Fruit fly (Drosophila melanogaster) whole organism, embryonic: Measurements from ENCODE around the gene CG7565.

Experiments used
- BtbVII ChIP-seq: fragments of 200-800 bp; sonication (Bioruptor generic); optimal IDR thresholded peaks from 3 replicates; lab custom pipeline; 2017; ENCODE audit warnings: missing biosample characterization, mild to moderate bottlenecking, missing genetic modification characterization
- C15 ChIP-seq: fragments of 200-800 bp; sonication (Bioruptor generic); IDR thresholded peaks from 3 replicates; pipeline ENCODE4 v1.3.6; 2022; ENCODE audit warnings: missing biosample characterization, missing genetic modification characterization
- CG10274 ChIP-seq: fragments of 200-800 bp; sonication (Bioruptor generic); optimal IDR thresholded peaks from 3 replicates; lab custom pipeline; 2017; ENCODE audit warnings: missing biosample characterization, mild to moderate bottlenecking, missing genetic modification characterization
- CG10321 ChIP-seq: fragments of 200-800 bp; sonication (Bioruptor generic); IDR thresholded peaks from 2 replicates; pipeline ENCODE4 v1.3.6; 2022; ENCODE audit warnings: missing biosample characterization, missing genetic modification characterization
- CG10543 ChIP-seq: fragments of 200-800 bp; sonication (Bioruptor generic); optimal IDR thresholded peaks from 3 replicates; lab custom pipeline; 2017; ENCODE audit warnings: missing biosample characterization, mild to moderate bottlenecking, missing genetic modification characterization, moderate library complexity
- CG10959 ChIP-seq: fragments of 200-800 bp; sonication (Bioruptor generic); IDR thresholded peaks from 2 replicates; pipeline ENCODE4 v1.3.6; 2022; ENCODE audit warnings: missing biosample characterization, missing genetic modification characterization
- CG12155 ChIP-seq: fragments of 200-800 bp; sonication (Bioruptor generic); optimal IDR thresholded peaks from 3 replicates; lab custom pipeline; 2016; ENCODE audit warnings: missing biosample characterization, missing genetic modification characterization
- CG15479 ChIP-seq: fragments of 200-800 bp; sonication (Bioruptor generic); optimal IDR thresholded peaks from 3 replicates; lab custom pipeline; 2019; ENCODE audit warnings: missing biosample characterization, mild to moderate bottlenecking, missing genetic modification characterization, moderate library complexity
- CG17568 ChIP-seq: fragments of 200-800 bp; sonication (Bioruptor generic); optimal IDR thresholded peaks from 2 replicates; lab custom pipeline; 2018; ENCODE audit warnings: missing biosample characterization, mild to moderate bottlenecking, missing genetic modification characterization, moderate library complexity
- CG18011 ChIP-seq: fragments of 200-800 bp; sonication (Bioruptor generic); optimal IDR thresholded peaks from 2 replicates; lab custom pipeline; 2017; ENCODE audit warnings: missing biosample characterization, missing genetic modification characterization, mild to moderate bottlenecking, moderate library complexity, missing genotype
- CG31224 ChIP-seq: fragments of 200-800 bp; sonication (Bioruptor generic); IDR thresholded peaks from 2 replicates; pipeline ENCODE4 v1.3.6; 2022; ENCODE audit warnings: missing biosample characterization, missing genetic modification characterization
- CG3407 ChIP-seq: fragments of 200-800 bp; sonication (Bioruptor generic); optimal IDR thresholded peaks from 2 replicates; lab custom pipeline; 2018; ENCODE audit warnings: missing biosample characterization, mild to moderate bottlenecking, missing genetic modification characterization
- CG43689 ChIP-seq: fragments of 200-800 bp; sonication (Bioruptor generic); IDR thresholded peaks from 2 replicates; pipeline ENCODE4 v1.3.6; 2022; ENCODE audit warnings: missing biosample characterization, missing genetic modification characterization
- CG4424 ChIP-seq: fragments of 200-800 bp; sonication (Bioruptor generic); optimal IDR thresholded peaks from 3 replicates; lab custom pipeline; 2016; ENCODE audit warnings: missing biosample characterization, missing genetic modification characterization
- CG4707 ChIP-seq: fragments of 200-800 bp; sonication (Bioruptor generic); optimal IDR thresholded peaks from 2 replicates; lab custom pipeline; 2018; ENCODE audit warnings: missing biosample characterization, mild to moderate bottlenecking, missing genetic modification characterization, moderate library complexity
- CG6272 ChIP-seq: fragments of 200-800 bp; sonication (Bioruptor generic); IDR thresholded peaks from 2 replicates; pipeline ENCODE4 v1.3.6; 2022; ENCODE audit warnings: missing biosample characterization, missing genetic modification characterization
- CG7839 ChIP-seq: fragments of 200-800 bp; sonication (Bioruptor generic); optimal IDR thresholded peaks from 3 replicates; lab custom pipeline; 2018; ENCODE audit warnings: missing biosample characterization, mild to moderate bottlenecking, missing genetic modification characterization, moderate library complexity
- CG7963 ChIP-seq: fragments of 200-800 bp; sonication (Bioruptor generic); IDR thresholded peaks from 3 replicates; pipeline ENCODE4 v1.3.6; 2022; ENCODE audit warnings: missing biosample characterization, missing genetic modification characterization; ENCODE audit not compliant: partially characterized antibody
- CG9727 ChIP-seq: fragments of 200-800 bp; sonication (Bioruptor generic); optimal IDR thresholded peaks from 3 replicates; lab custom pipeline; 2017; ENCODE audit warnings: missing biosample characterization, mild to moderate bottlenecking, missing genetic modification characterization
- CG9817 ChIP-seq: fragments of 200-800 bp; sonication (Bioruptor generic); optimal IDR thresholded peaks from 2 replicates; lab custom pipeline; 2018; ENCODE audit warnings: missing biosample characterization, mild to moderate bottlenecking, missing genetic modification characterization, moderate library complexity
- CG9876 ChIP-seq: fragments of 200-800 bp; sonication (Bioruptor generic); optimal IDR thresholded peaks from 2 replicates; lab custom pipeline; 2016; ENCODE audit warnings: missing biosample characterization, missing genetic modification characterization
- CHES-1-like ChIP-seq: fragments of 200-800 bp; sonication (Bioruptor generic); optimal IDR thresholded peaks from 2 replicates; lab custom pipeline; 2016; ENCODE audit warnings: missing biosample characterization, missing genetic modification characterization
- CoRest ChIP-seq: fragments of 200-800 bp; sonication (Bioruptor generic); optimal IDR thresholded peaks from 3 replicates; lab custom pipeline; 2018; ENCODE audit warnings: missing biosample characterization, mild to moderate bottlenecking, missing genetic modification characterization, moderate library complexity
- Dek ChIP-seq: fragments of 200-800 bp; sonication (Bioruptor generic); optimal IDR thresholded peaks from 3 replicates; lab custom pipeline; 2019; ENCODE audit warnings: missing biosample characterization, mild to moderate bottlenecking, missing genetic modification characterization, moderate library complexity
- HLH54F ChIP-seq: fragments of 200-800 bp; sonication (Bioruptor generic); optimal IDR thresholded peaks from 3 replicates; lab custom pipeline; 2016; ENCODE audit warnings: missing biosample characterization, missing genetic modification characterization
- HmgZ ChIP-seq: fragments of 200-800 bp; sonication (Bioruptor generic); optimal IDR thresholded peaks from 2 replicates; lab custom pipeline; 2018; ENCODE audit warnings: missing biosample characterization, mild to moderate bottlenecking, missing genetic modification characterization
- Hr3 ChIP-seq: fragments of 200-800 bp; sonication (Bioruptor generic); optimal IDR thresholded peaks from 3 replicates; lab custom pipeline; 2016; ENCODE audit warnings: missing biosample characterization, missing genetic modification characterization
- Hr78 ChIP-seq, 2 experiments: fragments of 200-800 bp in 1 of 2; fragments of >200 bp in 1 of 2; sonication (Bioruptor generic) in 1 of 2; optimal IDR thresholded peaks; 2 replicates each; lab custom pipeline; 2017 to 2019; ENCODE audit warnings: missing biosample characterization in 2 of 2, missing genetic modification characterization in 2 of 2, mild to moderate bottlenecking in 1 of 2, moderate library complexity in 1 of 2
- Max ChIP-seq: fragments of 200-800 bp; sonication (Bioruptor generic); optimal IDR thresholded peaks from 2 replicates; lab custom pipeline; 2016; ENCODE audit warnings: missing biosample characterization, mild to moderate bottlenecking, missing genetic modification characterization
- Ssrp ChIP-seq: fragments of 200-800 bp; sonication (Bioruptor generic); optimal IDR thresholded peaks from 2 replicates; lab custom pipeline; 2018; ENCODE audit warnings: missing biosample characterization, mild to moderate bottlenecking, missing genetic modification characterization, moderate library complexity
- abd-A ChIP-seq: fragments of 200-800 bp; sonication (Bioruptor generic); optimal IDR thresholded peaks from 3 replicates; lab custom pipeline; 2019; ENCODE audit warnings: missing biosample characterization, mild to moderate bottlenecking, missing genetic modification characterization, moderate library complexity
- al ChIP-seq: fragments of 200-800 bp; sonication (Bioruptor generic); IDR thresholded peaks from 2 replicates; pipeline ENCODE4 v1.3.6; 2022; ENCODE audit warnings: missing biosample characterization, missing genetic modification characterization
- cg ChIP-seq: fragments of 200-800 bp; sonication (Bioruptor generic); optimal IDR thresholded peaks from 3 replicates; lab custom pipeline; 2019; ENCODE audit warnings: missing biosample characterization, mild to moderate bottlenecking, missing genetic modification characterization, moderate library complexity
- corto ChIP-seq: fragments of 200-800 bp; sonication (Bioruptor generic); optimal IDR thresholded peaks from 2 replicates; lab custom pipeline; 2016; ENCODE audit warnings: missing biosample characterization, mild to moderate bottlenecking, missing genetic modification characterization, moderate library complexity
- dati ChIP-seq: fragments of 200-800 bp; sonication (Bioruptor generic); IDR thresholded peaks from 2 replicates; pipeline ENCODE4 v1.3.6; 2022; ENCODE audit warnings: missing biosample characterization, missing genetic modification characterization
- dmrt11E ChIP-seq: fragments of 200-800 bp; sonication (Bioruptor generic); optimal IDR thresholded peaks from 3 replicates; lab custom pipeline; 2018; ENCODE audit warnings: missing biosample characterization, mild to moderate bottlenecking, missing genetic modification characterization, moderate library complexity
- fd96Cb ChIP-seq: fragments of 200-800 bp; sonication (Bioruptor generic); optimal IDR thresholded peaks from 2 replicates; lab custom pipeline; 2018; ENCODE audit warnings: missing biosample characterization, mild to moderate bottlenecking, missing genetic modification characterization, moderate library complexity
- gcm ChIP-seq: fragments of 200-800 bp; sonication (Bioruptor generic); optimal IDR thresholded peaks from 2 replicates; lab custom pipeline; 2019; ENCODE audit warnings: missing biosample characterization, mild to moderate bottlenecking, missing genetic modification characterization, moderate library complexity
- gfzf ChIP-seq: fragments of 200-800 bp; sonication (Bioruptor generic); optimal IDR thresholded peaks from 2 replicates; lab custom pipeline; 2016; ENCODE audit warnings: missing biosample characterization, mild to moderate bottlenecking, missing genetic modification characterization, moderate library complexity
- jing ChIP-seq: fragments of 200-800 bp; sonication (Bioruptor generic); optimal IDR thresholded peaks from 2 replicates; lab custom pipeline; 2018; ENCODE audit warnings: missing biosample characterization, mild to moderate bottlenecking, missing genetic modification characterization
- kah ChIP-seq: fragments of 200-800 bp; sonication (Bioruptor generic); optimal IDR thresholded peaks from 2 replicates; lab custom pipeline; 2018; ENCODE audit warnings: missing biosample characterization, mild to moderate bottlenecking, missing genetic modification characterization
- lola ChIP-seq, 3 experiments: fragments of >200 bp in 2 of 3; fragments of 200-800 bp in 1 of 3; sonication (Bioruptor generic) in 1 of 3; optimal IDR thresholded peaks; 2 replicates each; lab custom pipeline; 2017 to 2019; ENCODE audit warnings: missing biosample characterization in 3 of 3, missing genetic modification characterization in 3 of 3, mild to moderate bottlenecking in 1 of 3, moderate library complexity in 1 of 3
- nmo ChIP-seq: fragments of 200-800 bp; sonication (Bioruptor generic); optimal IDR thresholded peaks from 2 replicates; lab custom pipeline; 2018; ENCODE audit warnings: missing biosample characterization, mild to moderate bottlenecking, missing genetic modification characterization, moderate library complexity
- pnt ChIP-seq: fragments of 200-800 bp; sonication (Bioruptor generic); optimal IDR thresholded peaks from 3 replicates; lab custom pipeline; 2016; ENCODE audit warnings: missing biosample characterization, missing genetic modification characterization
- scrt ChIP-seq: fragments of 200-800 bp; sonication (Bioruptor generic); optimal IDR thresholded peaks from 2 replicates; lab custom pipeline; 2018; ENCODE audit warnings: missing biosample characterization, mild to moderate bottlenecking, missing genetic modification characterization, moderate library complexity
- stc ChIP-seq: fragments of 200-800 bp; sonication (Bioruptor generic); IDR thresholded peaks from 2 replicates; pipeline ENCODE4 v1.3.6; 2022; ENCODE audit warnings: missing biosample characterization, missing genetic modification characterization
- tio ChIP-seq: fragments of 200-800 bp; sonication (Bioruptor generic); optimal IDR thresholded peaks from 2 replicates; lab custom pipeline; 2017; ENCODE audit warnings: missing biosample characterization, missing genetic modification characterization, inconsistent platforms
- tup ChIP-seq: fragments of 200-800 bp; sonication (Bioruptor generic); optimal IDR thresholded peaks from 2 replicates; lab custom pipeline; 2016; ENCODE audit warnings: missing biosample characterization, mild to moderate bottlenecking, missing genetic modification characterization, moderate library complexity
- tx ChIP-seq: fragments of 200-800 bp; sonication (Bioruptor generic); optimal IDR thresholded peaks from 2 replicates; lab custom pipeline; 2016; ENCODE audit warnings: missing biosample characterization, missing genetic modification characterization

The CG7565 gene

DNA sequence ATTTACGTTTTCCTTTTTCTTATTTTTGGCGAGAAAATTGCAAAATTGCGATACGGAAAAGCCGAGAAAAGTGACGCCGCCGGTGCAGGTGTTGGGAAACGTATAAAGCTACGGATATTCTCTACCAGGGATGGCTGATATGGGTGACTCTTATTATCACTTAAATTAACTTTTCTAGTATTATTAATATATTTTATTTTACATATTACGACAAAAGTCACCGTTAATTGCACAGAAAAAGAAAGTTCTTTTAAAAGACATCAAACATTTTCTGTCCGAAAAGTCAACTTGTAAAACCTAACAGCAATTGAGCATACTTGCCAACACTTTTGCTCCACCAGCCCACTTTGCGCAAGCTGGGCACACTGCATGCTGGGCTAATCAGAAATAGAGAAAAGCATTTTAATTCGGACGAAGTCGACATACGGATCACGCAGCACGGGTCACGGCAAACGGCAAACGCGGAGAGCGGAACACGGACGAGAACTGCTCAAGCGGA lies 36.2 kb upstream of the CG7565 start, which contains the start of the genes Cds and Uba2 (continued):
- TF ChIP-seq Hr78 (GFP tag; optimal IDR thresholded peaks at IDR 0.05; lab: Kevin White, UChicago) = peak in 1 of 2 experiments; percentile 51
- peak; percentile 79 for TF ChIP-seq corto (GFP tag; lab: Kevin White, UChicago)
- peak in 1 of 3 experiments; percentile 88 for TF ChIP-seq lola (GFP tag; optimal IDR thresholded peaks at IDR 0.05; lab: Kevin White, UChicago)
- TF ChIP-seq tup (GFP tag; lab: Kevin White, UChicago) = peak; percentile 81
- TF ChIP-seq CG43689 (GFP tag; lab: Robert Waterston, UW) = 0 out of 2 replicates have a peak, but pooled peaks have one; percentile 38
- TF ChIP-seq Max = peak; percentile 83
- TF ChIP-seq CG10274 (GFP tag; lab: Kevin White, UChicago) = peak; percentile 66
- 0 out of 2 replicates have a peak, but pooled peaks have one; percentile 22 for TF ChIP-seq CG10321 (GFP tag; lab: Robert Waterston, UW)
- TF ChIP-seq Hr3 (GFP tag; lab: Kevin White, UChicago) = peak; percentile 95
- peak; percentile 94 for TF ChIP-seq CG12155
- peak; percentile 44 for TF ChIP-seq kah (GFP tag; lab: Kevin White, UChicago)
- peak; percentile 71 for TF ChIP-seq gfzf (GFP tag; lab: Kevin White, UChicago)
- peak; percentile 87 for TF ChIP-seq fd96Cb (tag; lab: Kevin White, UChicago)
- peak; percentile 97 for TF ChIP-seq CG9817
- TF ChIP-seq dmrt11E (tag; lab: Kevin White, UChicago) = peak; percentile 84
- peak; percentile 94 for TF ChIP-seq CoRest (tag; lab: Kevin White, UChicago)
- peak; percentile 86 for TF ChIP-seq CG31224
- no peak for TF ChIP-seq CG15479 (GFP tag; lab: Kevin White, UChicago)
- peak; percentile 88 for TF ChIP-seq HLH54F (GFP tag; lab: Kevin White, UChicago)
- TF ChIP-seq al (GFP tag; lab: Robert Waterston, UW) = peak; percentile 94
- TF ChIP-seq CG9727 (GFP tag; lab: Kevin White, UChicago) = peak; percentile 91
- peak; percentile 82 for TF ChIP-seq scrt (GFP tag; lab: Kevin White, UChicago)
- peak; percentile 77 for TF ChIP-seq CG10959 (GFP tag; lab: Robert Waterston, UW)
- peak; percentile 78 for TF ChIP-seq pnt (GFP tag; lab: Kevin White, UChicago)
- peak; percentile 94 for TF ChIP-seq nmo (GFP tag; lab: Kevin White, UChicago)
- TF ChIP-seq gcm (GFP tag; lab: Kevin White, UChicago) = peak; percentile 88
- peak; percentile 83 for TF ChIP-seq tio (GFP tag; lab: Kevin White, UChicago)
- TF ChIP-seq CG17568 (GFP tag; lab: Kevin White, UChicago) = no peak
- peak; percentile 81 for TF ChIP-seq CG3407
- TF ChIP-seq CG6272 (GFP tag; lab: Robert Waterston, UW) = peak; percentile 92
- TF ChIP-seq CG7963 (GFP tag; lab: Robert Waterston, UW) = no peak
- TF ChIP-seq dati (GFP tag; lab: Robert Waterston, UW) = peak; percentile 59
- peak; percentile 94 for TF ChIP-seq Dek
- peak; percentile 90 for TF ChIP-seq Ssrp (tag; lab: Kevin White, UChicago)
- TF ChIP-seq CG4424 (GFP tag; lab: Kevin White, UChicago) = peak; percentile 94
- TF ChIP-seq cg = no peak
- TF ChIP-seq CHES-1-like (GFP tag; lab: Kevin White, UChicago) = peak; percentile 74
- peak; percentile 91 for TF ChIP-seq CG7839 (tag; lab: Kevin White, UChicago)
- TF ChIP-seq CG10543 (GFP tag; lab: Kevin White, UChicago) = peak; percentile 97
- no peak for TF ChIP-seq jing (GFP tag; lab: Kevin White, UChicago)
- peak; percentile 86 for TF ChIP-seq CG18011
- peak; percentile 96 for TF ChIP-seq HmgZ (tag; lab: Kevin White, UChicago)
- peak; percentile 72 for TF ChIP-seq tx (GFP tag; lab: Kevin White, UChicago)
- TF ChIP-seq BtbVII (GFP tag; lab: Kevin White, UChicago) = peak; percentile 94
- peak; percentile 87 for TF ChIP-seq stc
- TF ChIP-seq CG4707 (GFP tag; lab: Kevin White, UChicago) = peak; percentile 57
- peak; percentile 58 for TF ChIP-seq CG9876 (GFP tag; lab: Kevin White, UChicago)
- no peak for TF ChIP-seq abd-A (tag; lab: Kevin White, UChicago)
- TF ChIP-seq C15 = peak; percentile 86
